Fruit fly (Drosophila melanogaster) whole organism, embryonic: ENCODE measurements around the gene CG9269.
A peak's percentile ranks its signal among the peaks of the same experiment; 100 is the strongest.

Experiments used
- BtbVII ChIP-seq: fragments of 200-800 bp; sonication (Bioruptor generic); optimal IDR thresholded peaks from 3 replicates; lab custom pipeline; 2017; ENCODE audit warnings: missing biosample characterization, mild to moderate bottlenecking, missing genetic modification characterization
- Bteb2 ChIP-seq: fragments of 200-800 bp; sonication (Bioruptor generic); optimal IDR thresholded peaks from 2 replicates; lab custom pipeline; 2016; ENCODE audit warnings: missing biosample characterization, missing genetic modification characterization
- CG10274 ChIP-seq: fragments of 200-800 bp; sonication (Bioruptor generic); optimal IDR thresholded peaks from 3 replicates; lab custom pipeline; 2017; ENCODE audit warnings: missing biosample characterization, mild to moderate bottlenecking, missing genetic modification characterization
- CG11695 ChIP-seq: fragments of 200-800 bp; sonication (Bioruptor generic); IDR thresholded peaks from 3 replicates; pipeline ENCODE4 v1.3.6; 2022; ENCODE audit warnings: missing biosample characterization, missing genetic modification characterization
- CG12155 ChIP-seq: fragments of 200-800 bp; sonication (Bioruptor generic); optimal IDR thresholded peaks from 3 replicates; lab custom pipeline; 2016; ENCODE audit warnings: missing biosample characterization, missing genetic modification characterization
- CG12942 ChIP-seq: fragments of 200-800 bp; sonication (Bioruptor generic); optimal IDR thresholded peaks from 3 replicates; lab custom pipeline; 2016; ENCODE audit warnings: missing biosample characterization, missing genetic modification characterization
- CG14050 ChIP-seq: fragments of 200-800 bp; sonication (Bioruptor generic); IDR thresholded peaks from 3 replicates; pipeline ENCODE4 v1.3.6; 2022; ENCODE audit warnings: missing biosample characterization, missing genetic modification characterization
- CG14667 ChIP-seq: fragments of 200-800 bp; sonication (Bioruptor generic); IDR thresholded peaks from 2 replicates; pipeline ENCODE4 v1.3.6; 2022; ENCODE audit warnings: missing biosample characterization, missing genetic modification characterization
- CG14710 ChIP-seq: fragments of 200-800 bp; sonication (Bioruptor generic); optimal IDR thresholded peaks from 3 replicates; lab custom pipeline; 2019; ENCODE audit warnings: missing biosample characterization, mild to moderate bottlenecking, missing genetic modification characterization, moderate library complexity
- CG1603 ChIP-seq: fragments of 200-800 bp; sonication (Bioruptor generic); optimal IDR thresholded peaks from 2 replicates; lab custom pipeline; 2019; ENCODE audit warnings: missing biosample characterization, mild to moderate bottlenecking, missing genetic modification characterization, moderate library complexity
- CG18011 ChIP-seq: fragments of 200-800 bp; sonication (Bioruptor generic); optimal IDR thresholded peaks from 2 replicates; lab custom pipeline; 2017; ENCODE audit warnings: missing biosample characterization, missing genetic modification characterization, mild to moderate bottlenecking, moderate library complexity, missing genotype
- CG1832 ChIP-seq: fragments of 200-800 bp; sonication (Bioruptor generic); optimal IDR thresholded peaks from 2 replicates; lab custom pipeline; 2017; ENCODE audit warnings: missing biosample characterization, mild to moderate bottlenecking, missing genetic modification characterization, inconsistent platforms
- CG30403 ChIP-seq: fragments of 200-800 bp; sonication (Bioruptor generic); optimal IDR thresholded peaks from 3 replicates; lab custom pipeline; 2016; ENCODE audit warnings: missing biosample characterization, missing genetic modification characterization
- CG3163 ChIP-seq: fragments of 200-800 bp; sonication (Bioruptor generic); optimal IDR thresholded peaks from 3 replicates; lab custom pipeline; 2016; ENCODE audit warnings: missing biosample characterization, missing genetic modification characterization
- CG34224 ChIP-seq: fragments of 200-800 bp; sonication (Bioruptor generic); IDR thresholded peaks from 3 replicates; pipeline ENCODE4 v1.3.6; 2022; ENCODE audit warnings: missing biosample characterization, missing genetic modification characterization; ENCODE audit not compliant: partially characterized antibody
- CG4360 ChIP-seq: fragments of 200-800 bp; sonication (Bioruptor generic); IDR thresholded peaks from 2 replicates; pipeline ENCODE4 v1.3.6; 2022; ENCODE audit warnings: missing biosample characterization, missing genetic modification characterization
- CG5245 ChIP-seq: fragments of 200-800 bp; sonication (Bioruptor generic); optimal IDR thresholded peaks from 3 replicates; lab custom pipeline; 2016; ENCODE audit warnings: missing biosample characterization, missing genetic modification characterization
- CG6272 ChIP-seq: fragments of 200-800 bp; sonication (Bioruptor generic); IDR thresholded peaks from 2 replicates; pipeline ENCODE4 v1.3.6; 2022; ENCODE audit warnings: missing biosample characterization, missing genetic modification characterization
- CG7372 ChIP-seq: fragments of 200-800 bp; sonication (Bioruptor generic); IDR thresholded peaks from 2 replicates; pipeline ENCODE4 v1.3.6; 2022; ENCODE audit warnings: missing biosample characterization, missing genetic modification characterization
- CG8089 ChIP-seq: fragments of 200-800 bp; sonication (Bioruptor generic); optimal IDR thresholded peaks from 3 replicates; lab custom pipeline; 2016; ENCODE audit warnings: missing biosample characterization, missing genetic modification characterization
- Chrac-16 ChIP-seq: fragments of 200-800 bp; sonication (Bioruptor generic); optimal IDR thresholded peaks from 3 replicates; lab custom pipeline; 2016; ENCODE audit warnings: missing biosample characterization, missing genetic modification characterization
- CoRest ChIP-seq: fragments of 200-800 bp; sonication (Bioruptor generic); optimal IDR thresholded peaks from 3 replicates; lab custom pipeline; 2018; ENCODE audit warnings: missing biosample characterization, mild to moderate bottlenecking, missing genetic modification characterization, moderate library complexity
- Dbx ChIP-seq: fragments of 200-800 bp; sonication (Bioruptor generic); IDR thresholded peaks from 3 replicates; pipeline ENCODE4 v1.3.6; 2022; ENCODE audit warnings: missing biosample characterization, missing genetic modification characterization
- Dip2 ChIP-seq: fragments of 200-800 bp; sonication (Bioruptor generic); IDR thresholded peaks from 2 replicates; pipeline ENCODE4 v1.3.6; 2022; ENCODE audit warnings: missing biosample characterization, missing genetic modification characterization
- H15 ChIP-seq: fragments of 200-800 bp; sonication (Bioruptor generic); IDR thresholded peaks from 3 replicates; pipeline ENCODE4 v1.3.6; 2022; ENCODE audit warnings: missing biosample characterization, missing genetic modification characterization
- HLHmδ ChIP-seq: fragments of 200-800 bp; sonication (Bioruptor generic); optimal IDR thresholded peaks from 2 replicates; lab custom pipeline; 2018; ENCODE audit warnings: missing biosample characterization, mild to moderate bottlenecking, missing genetic modification characterization, moderate library complexity
- HmgZ ChIP-seq: fragments of 200-800 bp; sonication (Bioruptor generic); optimal IDR thresholded peaks from 2 replicates; lab custom pipeline; 2018; ENCODE audit warnings: missing biosample characterization, mild to moderate bottlenecking, missing genetic modification characterization
- Max ChIP-seq: fragments of 200-800 bp; sonication (Bioruptor generic); optimal IDR thresholded peaks from 2 replicates; lab custom pipeline; 2016; ENCODE audit warnings: missing biosample characterization, mild to moderate bottlenecking, missing genetic modification characterization
- Med ChIP-seq: fragments of 200-800 bp; sonication (Bioruptor generic); peaks from one replicate; lab custom pipeline; 2016; ENCODE audit warnings: missing biosample characterization, missing genetic modification characterization, mild to moderate bottlenecking, inconsistent platforms, moderate library complexity
- Nf-YB ChIP-seq: fragments of 200-800 bp; sonication (Bioruptor generic); optimal IDR thresholded peaks from 3 replicates; lab custom pipeline; 2019; ENCODE audit warnings: missing biosample characterization, mild to moderate bottlenecking, missing genetic modification characterization, moderate library complexity
- Sin3A ChIP-seq: fragments of >200 bp; optimal IDR thresholded peaks from 2 replicates; lab custom pipeline; 2018
- Xrp1 ChIP-seq: fragments of 200-800 bp; sonication (Bioruptor generic); IDR thresholded peaks from 2 replicates; pipeline ENCODE4 v1.3.6; 2022; ENCODE audit warnings: missing biosample characterization, missing genetic modification characterization
- ara ChIP-seq: fragments of 200-800 bp; sonication (Bioruptor generic); IDR thresholded peaks from 2 replicates; pipeline ENCODE4 v1.3.6; 2022; ENCODE audit warnings: missing biosample characterization, missing genetic modification characterization
- br ChIP-seq: fragments of >200 bp; optimal IDR thresholded peaks from 2 replicates; lab custom pipeline; 2017
- chif ChIP-seq, 2 experiments: fragments of 200-800 bp; sonication (Bioruptor generic); optimal IDR thresholded peaks; 3 replicates each; lab custom pipeline; 2016; ENCODE audit warnings: missing biosample characterization in 2 of 2, missing genetic modification characterization in 2 of 2
- da ChIP-seq: fragments of 200-800 bp; sonication (Bioruptor generic); optimal IDR thresholded peaks from 2 replicates; lab custom pipeline; 2016; ENCODE audit warnings: missing biosample characterization, missing genetic modification characterization
- emc ChIP-seq: fragments of 200-800 bp; sonication (Bioruptor generic); optimal IDR thresholded peaks from 2 replicates; lab custom pipeline; 2016; ENCODE audit warnings: missing biosample characterization, missing genetic modification characterization
- fd102C ChIP-seq: fragments of 200-800 bp; sonication (Bioruptor generic); optimal IDR thresholded peaks from 2 replicates; lab custom pipeline; 2018; ENCODE audit warnings: missing biosample characterization, mild to moderate bottlenecking, missing genetic modification characterization, moderate library complexity
- gem ChIP-seq: fragments of 200-800 bp; sonication (Bioruptor generic); optimal IDR thresholded peaks from 2 replicates; lab custom pipeline; 2019; ENCODE audit warnings: missing biosample characterization, mild to moderate bottlenecking, missing genetic modification characterization, moderate library complexity
- grau ChIP-seq: fragments of 200-800 bp; optimal IDR thresholded peaks from 3 replicates; lab custom pipeline; 2019; ENCODE audit warnings: missing biosample characterization, mild to moderate bottlenecking, missing genetic modification characterization, moderate library complexity
- grn ChIP-seq: fragments of 200-800 bp; sonication (Bioruptor generic); optimal IDR thresholded peaks from 3 replicates; lab custom pipeline; 2017; ENCODE audit warnings: missing biosample characterization, missing genetic modification characterization
- hbn ChIP-seq: fragments of 200-800 bp; sonication (Bioruptor generic); IDR thresholded peaks from 2 replicates; pipeline ENCODE4 v1.3.6; 2022; ENCODE audit warnings: missing biosample characterization, missing genetic modification characterization; ENCODE audit not compliant: partially characterized antibody
- lbe ChIP-seq: fragments of 200-800 bp; sonication (Bioruptor generic); optimal IDR thresholded peaks from 2 replicates; lab custom pipeline; 2016; ENCODE audit warnings: missing biosample characterization, mild to moderate bottlenecking, missing genetic modification characterization
- lilli ChIP-seq: fragments of 200-800 bp; sonication (Bioruptor generic); optimal IDR thresholded peaks from 3 replicates; lab custom pipeline; 2016; ENCODE audit warnings: missing biosample characterization, missing genetic modification characterization
- mam ChIP-seq: fragments of 200-800 bp; sonication (Bioruptor generic); optimal IDR thresholded peaks from 3 replicates; lab custom pipeline; 2016; ENCODE audit warnings: missing biosample characterization, missing genetic modification characterization
- otp ChIP-seq: fragments of 200-800 bp; sonication (Bioruptor generic); IDR thresholded peaks from 3 replicates; pipeline ENCODE4, ENCODE4 v1.3.6; 2022; ENCODE audit warnings: missing biosample characterization, missing genetic modification characterization
- pho ChIP-seq: fragments of 200-800 bp; sonication (Bioruptor generic); optimal IDR thresholded peaks from 2 replicates; lab custom pipeline; 2016; ENCODE audit warnings: missing biosample characterization, missing genetic modification characterization
- phol ChIP-seq: fragments of 200-800 bp; sonication (Bioruptor generic); optimal IDR thresholded peaks from 3 replicates; lab custom pipeline; 2018; ENCODE audit warnings: missing biosample characterization, mild to moderate bottlenecking, missing genetic modification characterization, moderate library complexity
- zf30C ChIP-seq: fragments of 200-800 bp; sonication (Bioruptor generic); optimal IDR thresholded peaks from 3 replicates; lab custom pipeline; 2018; ENCODE audit warnings: missing biosample characterization, mild to moderate bottlenecking, missing genetic modification characterization
- zfh2 ChIP-seq: fragments of 200-800 bp; sonication (Bioruptor generic); optimal IDR thresholded peaks from 2 replicates; lab custom pipeline; 2016; ENCODE audit warnings: missing biosample characterization, missing genetic modification characterization

CG9269 gene

DNA sequence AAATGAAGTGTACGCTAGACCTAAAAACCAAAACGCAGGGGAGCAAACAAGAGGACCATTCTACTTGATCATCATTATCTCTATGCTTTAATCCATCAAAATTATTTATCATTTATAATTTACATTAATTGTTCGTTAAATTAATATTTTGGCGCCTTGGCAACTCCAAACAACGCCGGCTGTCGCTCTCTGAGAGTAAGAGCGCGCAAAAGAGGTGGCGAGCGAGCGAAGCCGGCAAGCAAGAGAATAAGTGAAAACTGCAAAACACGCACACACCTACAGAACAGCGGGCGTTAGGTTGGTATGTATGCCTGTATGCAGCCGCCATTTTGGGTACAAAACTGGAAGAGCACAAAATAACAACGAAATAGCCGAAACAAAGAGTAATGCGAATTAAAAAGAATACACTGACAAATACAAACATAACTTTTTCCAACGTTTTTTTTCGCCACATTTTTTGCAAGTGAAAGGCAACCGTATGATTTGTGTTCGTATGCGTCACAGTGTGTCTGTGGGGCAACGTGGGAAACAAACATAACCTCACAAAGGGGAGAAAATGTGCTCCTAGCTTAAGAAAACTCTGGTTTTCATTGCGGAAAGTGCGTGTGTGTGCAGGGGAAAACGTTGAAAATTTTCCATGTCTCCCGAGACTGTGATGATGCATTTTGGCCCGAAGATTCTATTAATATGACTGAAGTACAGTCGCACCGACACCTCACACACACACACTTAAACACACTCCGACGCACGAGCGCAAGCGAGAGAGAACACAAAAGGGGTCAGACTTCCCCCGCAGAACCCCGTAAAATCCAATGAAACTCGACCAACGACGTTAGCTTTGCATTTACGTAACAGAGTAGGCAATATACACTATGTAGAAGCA, 29.3 kb downstream of the CG9269 start (continued):
- peak; percentile 46 for TF ChIP-seq Max (GFP tag; lab: Kevin White, UChicago)
- no peak for TF ChIP-seq pho (GFP tag; lab: Kevin White, UChicago)
- no peak for TF ChIP-seq Dip2 (GFP tag; lab: Robert Waterston, UW)
- no peak for TF ChIP-seq CG6272 (GFP tag; lab: Robert Waterston, UW)
- peak; percentile 53 for TF ChIP-seq CG1832 (GFP tag; lab: Kevin White, UChicago)
- TF ChIP-seq CG3163 (GFP tag; lab: Kevin White, UChicago), result peak; percentile 92
- no peak for TF ChIP-seq grau (tag; lab: Kevin White, UChicago)
- no peak for TF ChIP-seq Chrac-16 (GFP tag; lab: Kevin White, UChicago)
- TF ChIP-seq chif (GFP tag; optimal IDR thresholded peaks at IDR 0.05; lab: Kevin White, UChicago), result no peak
- TF ChIP-seq lbe (GFP tag; lab: Kevin White, UChicago), result peak; percentile 54
- no peak for TF ChIP-seq CG7372 (GFP tag; lab: Robert Waterston, UW)
- TF ChIP-seq gem (tag; lab: Kevin White, UChicago), result peak; percentile 62
- TF ChIP-seq HLHmδ (GFP tag; lab: Kevin White, UChicago), result no peak
- TF ChIP-seq Med (GFP tag; lab: Kevin White, UChicago), result peak; percentile 76
- TF ChIP-seq CG1603 (tag; lab: Kevin White, UChicago), result no peak
- no peak for TF ChIP-seq HmgZ (tag; lab: Kevin White, UChicago)
- no peak for TF ChIP-seq CG14710 (tag; lab: Kevin White, UChicago)
- TF ChIP-seq zfh2 (GFP tag; lab: Kevin White, UChicago), result no peak
- no peak for TF ChIP-seq CG14667
- TF ChIP-seq zf30C (GFP tag; lab: Kevin White, UChicago), result peak; percentile 68
- TF ChIP-seq Dbx, result peak; percentile 44; the same call in 1 of the 3 replicates
- TF ChIP-seq CG11695 (GFP tag; lab: Robert Waterston, UW), result peak; percentile 42; the same call in 1 of the 3 replicates
- no peak for TF ChIP-seq grn (GFP tag; lab: Kevin White, UChicago)
- peak; percentile 1 for TF ChIP-seq CG18011 (GFP tag; lab: Kevin White, UChicago)
- TF ChIP-seq lilli, result peak; percentile 63
- TF ChIP-seq CG14050, result peak; percentile 49; the same call in 1 of the 3 replicates
- TF ChIP-seq hbn (GFP tag; lab: Robert Waterston, UW), result no peak
- no peak for TF ChIP-seq mam (GFP tag; lab: Kevin White, UChicago)
- no peak for TF ChIP-seq CG4360 (GFP tag; lab: Robert Waterston, UW)
- no peak for TF ChIP-seq da
- TF ChIP-seq Xrp1 (GFP tag; lab: Robert Waterston, UW), result peak; percentile 59; the same call in 1 of the 2 replicates
- TF ChIP-seq Nf-YB (GFP tag; lab: Kevin White, UChicago), result no peak
- TF ChIP-seq CG12942 (GFP tag; lab: Kevin White, UChicago), result peak; percentile 25
- peak; percentile 90 for TF ChIP-seq phol
- TF ChIP-seq CG5245, result no peak
- TF ChIP-seq CG34224, result peak; percentile 52; the same call in 2 of the 3 replicates
- no peak for TF ChIP-seq CoRest (tag; lab: Kevin White, UChicago)
- TF ChIP-seq H15, result no peak
- TF ChIP-seq CG10274 (GFP tag; lab: Kevin White, UChicago), result no peak
- no peak for TF ChIP-seq otp (GFP tag; lab: Robert Waterston, UW)
- no peak for TF ChIP-seq Bteb2
- no peak for TF ChIP-seq CG8089
- peak; percentile 30 for TF ChIP-seq CG30403 (GFP tag; lab: Kevin White, UChicago)
- peak; percentile 47 for TF ChIP-seq BtbVII
- TF ChIP-seq br (lab: Kevin White, UChicago), result no peak
- TF ChIP-seq fd102C (GFP tag; lab: Kevin White, UChicago), result no peak
- TF ChIP-seq ara (GFP tag; lab: Robert Waterston, UW), result no peak
- no peak for TF ChIP-seq CG12155
- TF ChIP-seq Sin3A (lab: Kevin White, UChicago), result no peak
- no peak for TF ChIP-seq emc
